Fruit fly (Drosophila melanogaster) whole organism, embryonic: ENCODE results near the gene Cul6.

Source experiments
- Abd-B ChIP-seq: fragments of 200-800 bp; sonication (Bioruptor generic); optimal IDR thresholded peaks from 2 replicates; lab custom pipeline; 2018; ENCODE audit warnings: missing biosample characterization, mild to moderate bottlenecking, missing genetic modification characterization, moderate library complexity
- Bgb ChIP-seq: fragments of 200-800 bp; sonication (Bioruptor generic); IDR thresholded peaks from 2 replicates; pipeline ENCODE4 v1.3.6; 2022; ENCODE audit warnings: missing biosample characterization, missing genetic modification characterization; ENCODE audit not compliant: partially characterized antibody
- CG10366 ChIP-seq: fragments of 200-800 bp; sonication (Bioruptor generic); IDR thresholded peaks from 2 replicates; pipeline ENCODE4 v1.3.6; 2022; ENCODE audit warnings: missing biosample characterization, missing genetic modification characterization
- CG11398 ChIP-seq: fragments of 200-800 bp; sonication (Bioruptor generic); optimal IDR thresholded peaks from 2 replicates; lab custom pipeline; 2016; ENCODE audit warnings: missing biosample characterization, missing genetic modification characterization
- CG11695 ChIP-seq: fragments of 200-800 bp; sonication (Bioruptor generic); IDR thresholded peaks from 3 replicates; pipeline ENCODE4 v1.3.6; 2022; ENCODE audit warnings: missing biosample characterization, missing genetic modification characterization
- CG12104 ChIP-seq: fragments of 200-800 bp; sonication (Bioruptor generic); optimal IDR thresholded peaks from 3 replicates; lab custom pipeline; 2016; ENCODE audit warnings: missing biosample characterization, missing genetic modification characterization
- CG13894 ChIP-seq: fragments of 200-800 bp; sonication (Bioruptor generic); optimal IDR thresholded peaks from 3 replicates; lab custom pipeline; 2018; ENCODE audit warnings: missing biosample characterization, mild to moderate bottlenecking, missing genetic modification characterization, moderate library complexity
- CG15073 ChIP-seq: fragments of 200-800 bp; sonication (Bioruptor generic); optimal IDR thresholded peaks from 2 replicates; lab custom pipeline; 2016; ENCODE audit warnings: missing biosample characterization, missing genetic modification characterization
- CG15514 ChIP-seq: fragments of 200-800 bp; sonication (Bioruptor generic); optimal IDR thresholded peaks from 3 replicates; lab custom pipeline; 2017; ENCODE audit warnings: missing biosample characterization, missing genetic modification characterization, mild to moderate bottlenecking, moderate library complexity, missing genetic modification reagents
- CG1602 ChIP-seq: fragments of 200-800 bp; sonication (Bioruptor generic); optimal IDR thresholded peaks from 3 replicates; lab custom pipeline; 2016; ENCODE audit warnings: missing biosample characterization, missing genetic modification characterization
- CG1647 ChIP-seq: fragments of 200-800 bp; sonication (Bioruptor generic); optimal IDR thresholded peaks from 3 replicates; lab custom pipeline; 2016; ENCODE audit warnings: missing biosample characterization, missing genetic modification characterization
- CG16779 ChIP-seq: fragments of 200-800 bp; sonication (Bioruptor generic); IDR thresholded peaks from 2 replicates; pipeline ENCODE4 v1.3.6; 2022; ENCODE audit warnings: missing biosample characterization, missing genetic modification characterization
- CG16813 ChIP-seq: fragments of 200-800 bp; sonication (Bioruptor generic); IDR thresholded peaks from 3 replicates; pipeline ENCODE4 v1.3.6; 2022; ENCODE audit warnings: missing biosample characterization, missing genetic modification characterization; ENCODE audit not compliant: partially characterized antibody
- CG17829 ChIP-seq: fragments of 200-800 bp; optimal IDR thresholded peaks from 2 replicates; lab custom pipeline; 2019; ENCODE audit warnings: missing biosample characterization, mild to moderate bottlenecking, missing genetic modification characterization, moderate library complexity
- CG2120 ChIP-seq: fragments of 200-800 bp; sonication (Bioruptor generic); optimal IDR thresholded peaks from 3 replicates; lab custom pipeline; 2016; ENCODE audit warnings: missing biosample characterization, missing genetic modification characterization
- CG2712 ChIP-seq: fragments of 200-800 bp; optimal IDR thresholded peaks from 3 replicates; lab custom pipeline; 2019; ENCODE audit warnings: missing biosample characterization, mild to moderate bottlenecking, missing genetic modification characterization, moderate library complexity
- CG3065 ChIP-seq: fragments of 200-800 bp; sonication (Bioruptor generic); optimal IDR thresholded peaks from 2 replicates; lab custom pipeline; 2016; ENCODE audit warnings: missing biosample characterization, missing genetic modification characterization
- CG3163 ChIP-seq: fragments of 200-800 bp; sonication (Bioruptor generic); optimal IDR thresholded peaks from 3 replicates; lab custom pipeline; 2016; ENCODE audit warnings: missing biosample characterization, missing genetic modification characterization
- CG3407 ChIP-seq: fragments of 200-800 bp; sonication (Bioruptor generic); optimal IDR thresholded peaks from 2 replicates; lab custom pipeline; 2018; ENCODE audit warnings: missing biosample characterization, mild to moderate bottlenecking, missing genetic modification characterization
- CG3726 ChIP-seq: fragments of 200-800 bp; sonication (Bioruptor generic); IDR thresholded peaks from 3 replicates; pipeline ENCODE4, ENCODE4 v1.3.6; 2022; ENCODE audit warnings: missing biosample characterization, missing genetic modification characterization
- CG3838 ChIP-seq: fragments of 200-800 bp; sonication (Bioruptor generic); optimal IDR thresholded peaks from 3 replicates; lab custom pipeline; 2016; ENCODE audit warnings: missing biosample characterization, missing genetic modification characterization
- Drgx ChIP-seq: fragments of 200-800 bp; sonication (Bioruptor generic); IDR thresholded peaks from 2 replicates; pipeline ENCODE4 v1.3.6; 2022; ENCODE audit warnings: missing biosample characterization, missing genetic modification characterization
- E2f1 ChIP-seq: fragments of 200-800 bp; sonication (Bioruptor generic); IDR thresholded peaks from 2 replicates; pipeline ENCODE4 v1.3.6; 2022; ENCODE audit warnings: missing biosample characterization, missing genetic modification characterization
- Eip74EF ChIP-seq, 2 experiments: fragments of 200-800 bp in 1 of 2; fragments of >200 bp in 1 of 2; sonication (Bioruptor generic) in 1 of 2; optimal IDR thresholded peaks; 2 replicates each; lab custom pipeline; 2017 to 2019; ENCODE audit warnings: missing biosample characterization in 2 of 2, missing genetic modification characterization in 2 of 2, mild to moderate bottlenecking in 1 of 2, moderate library complexity in 1 of 2
- MTF-1 ChIP-seq: fragments of 200-800 bp; sonication (Bioruptor generic); optimal IDR thresholded peaks from 2 replicates; lab custom pipeline; 2018; ENCODE audit warnings: missing biosample characterization, mild to moderate bottlenecking, missing genetic modification characterization, borderline replicate concordance
- Mad ChIP-seq: fragments of 200-800 bp; sonication (Bioruptor generic); optimal IDR thresholded peaks from 2 replicates; lab custom pipeline; 2016; ENCODE audit warnings: missing biosample characterization, missing genetic modification characterization
- Max ChIP-seq: fragments of 200-800 bp; sonication (Bioruptor generic); optimal IDR thresholded peaks from 2 replicates; lab custom pipeline; 2016; ENCODE audit warnings: missing biosample characterization, mild to moderate bottlenecking, missing genetic modification characterization
- NC2α ChIP-seq: fragments of 200-800 bp; sonication (Bioruptor generic); optimal IDR thresholded peaks from 2 replicates; lab custom pipeline; 2016; ENCODE audit warnings: missing biosample characterization, missing genetic modification characterization
- Opbp ChIP-seq: fragments of 200-800 bp; sonication (Bioruptor generic); IDR thresholded peaks from 3 replicates; pipeline ENCODE4 v1.3.6; 2022; ENCODE audit warnings: missing biosample characterization, missing genetic modification characterization; ENCODE audit not compliant: partially characterized antibody
- Sin3A ChIP-seq: fragments of >200 bp; optimal IDR thresholded peaks from 2 replicates; lab custom pipeline; 2018
- abd-A ChIP-seq: fragments of 200-800 bp; sonication (Bioruptor generic); optimal IDR thresholded peaks from 3 replicates; lab custom pipeline; 2019; ENCODE audit warnings: missing biosample characterization, mild to moderate bottlenecking, missing genetic modification characterization, moderate library complexity
- al ChIP-seq: fragments of 200-800 bp; sonication (Bioruptor generic); IDR thresholded peaks from 2 replicates; pipeline ENCODE4 v1.3.6; 2022; ENCODE audit warnings: missing biosample characterization, missing genetic modification characterization
- ato ChIP-seq: fragments of 200-800 bp; sonication (Bioruptor generic); IDR thresholded peaks from 2 replicates; pipeline ENCODE4 v1.3.6; 2022; ENCODE audit warnings: missing biosample characterization, missing genetic modification characterization; ENCODE audit not compliant: partially characterized antibody
- bsh ChIP-seq, 2 experiments: fragments of 200-800 bp; sonication (Bioruptor generic); optimal IDR thresholded peaks; 2 replicates each; lab custom pipeline; 2017 to 2018; ENCODE audit warnings: mild to moderate bottlenecking in 2 of 2, missing biosample characterization in 2 of 2, missing genetic modification characterization in 2 of 2, moderate library complexity in 1 of 2
- corto ChIP-seq: fragments of 200-800 bp; sonication (Bioruptor generic); optimal IDR thresholded peaks from 2 replicates; lab custom pipeline; 2016; ENCODE audit warnings: missing biosample characterization, mild to moderate bottlenecking, missing genetic modification characterization, moderate library complexity
- dysf ChIP-seq: fragments of 200-800 bp; sonication (Bioruptor generic); IDR thresholded peaks from 3 replicates; pipeline ENCODE4 v1.3.6; 2022; ENCODE audit warnings: missing biosample characterization, missing genetic modification characterization
- ewg ChIP-seq: fragments of 200-800 bp; sonication (Bioruptor generic); optimal IDR thresholded peaks from 3 replicates; lab custom pipeline; 2017; ENCODE audit warnings: mild to moderate bottlenecking, missing biosample characterization, missing genetic modification reagents, missing genetic modification characterization
- gcm ChIP-seq: fragments of 200-800 bp; sonication (Bioruptor generic); optimal IDR thresholded peaks from 2 replicates; lab custom pipeline; 2019; ENCODE audit warnings: missing biosample characterization, mild to moderate bottlenecking, missing genetic modification characterization, moderate library complexity
- lola ChIP-seq, 3 experiments: fragments of >200 bp in 2 of 3; fragments of 200-800 bp in 1 of 3; sonication (Bioruptor generic) in 1 of 3; optimal IDR thresholded peaks; 2 replicates each; lab custom pipeline; 2017 to 2019; ENCODE audit warnings: missing biosample characterization in 3 of 3, missing genetic modification characterization in 3 of 3, mild to moderate bottlenecking in 1 of 3, moderate library complexity in 1 of 3
- pho ChIP-seq: fragments of 200-800 bp; sonication (Bioruptor generic); optimal IDR thresholded peaks from 2 replicates; lab custom pipeline; 2016; ENCODE audit warnings: missing biosample characterization, missing genetic modification characterization
- ranshi ChIP-seq: fragments of 200-800 bp; sonication (Bioruptor generic); IDR thresholded peaks from 2 replicates; pipeline ENCODE4 v1.3.6; 2022; ENCODE audit warnings: missing biosample characterization, missing genetic modification characterization
- sens-2 ChIP-seq: fragments of 200-800 bp; sonication (Bioruptor generic); IDR thresholded peaks from 2 replicates; pipeline ENCODE4 v1.3.6; 2022; ENCODE audit warnings: missing biosample characterization, missing genetic modification characterization
- shn ChIP-seq: fragments of 200-800 bp; sonication (Bioruptor generic); optimal IDR thresholded peaks from 3 replicates; lab custom pipeline; 2016; ENCODE audit warnings: missing biosample characterization, missing genetic modification characterization
- sqz ChIP-seq: fragments of 200-800 bp; sonication (Bioruptor generic); optimal IDR thresholded peaks from 3 replicates; lab custom pipeline; 2018; ENCODE audit warnings: missing biosample characterization, mild to moderate bottlenecking, missing genetic modification characterization
- tgo ChIP-seq: fragments of 200-800 bp; sonication (Bioruptor generic); IDR thresholded peaks from 3 replicates; pipeline ENCODE4 v1.3.6; 2022; ENCODE audit warnings: missing biosample characterization, missing genetic modification characterization
- tna ChIP-seq: fragments of 200-800 bp; sonication (Bioruptor generic); IDR thresholded peaks from 2 replicates; pipeline ENCODE4 v1.3.6; 2022; ENCODE audit warnings: missing biosample characterization, missing genetic modification characterization; ENCODE audit not compliant: partially characterized antibody
- unc-4 ChIP-seq: fragments of 200-800 bp; sonication (Bioruptor generic); IDR thresholded peaks from 2 replicates; pipeline ENCODE4 v1.3.6; 2022; ENCODE audit warnings: missing biosample characterization, missing genetic modification characterization; ENCODE audit not compliant: partially characterized antibody
- wdn ChIP-seq: fragments of 200-800 bp; sonication (Bioruptor generic); IDR thresholded peaks from 2 replicates; pipeline ENCODE4 v1.3.6; 2022; ENCODE audit warnings: missing biosample characterization, missing genetic modification characterization

Cul6 gene

dm6 chr3L:13041292-13042067, 30.0 kb upstream of the Cul6 start, which contains the start of gene RpS4 (continued):
- peak; percentile 75 for TF ChIP-seq CG10366 (GFP tag; lab: Robert Waterston, UW)
- peak; percentile 82 for TF ChIP-seq CG3726 (GFP tag; lab: Robert Waterston, UW)
- TF ChIP-seq Mad (GFP tag; lab: Kevin White, UChicago) = peak; percentile 82
- peak; percentile 92 for TF ChIP-seq CG3407 (GFP tag; lab: Kevin White, UChicago)
- peak; percentile 16; the same call in 1 of the 2 replicates for TF ChIP-seq tna (GFP tag; lab: Robert Waterston, UW)
- TF ChIP-seq dysf = peak; percentile 78
- TF ChIP-seq wdn (GFP tag; lab: Robert Waterston, UW) = peak; percentile 77
- peak; percentile 87 for TF ChIP-seq Max
- TF ChIP-seq E2f1 = peak; percentile 84
- TF ChIP-seq CG16813 (GFP tag; lab: Robert Waterston, UW) = peak; percentile 51
- TF ChIP-seq NC2α = peak; percentile 61
- peak; percentile 88 for TF ChIP-seq CG13894 (tag; lab: Kevin White, UChicago)
- peak; percentile 88 for TF ChIP-seq ewg (GFP tag; lab: Kevin White, UChicago)
- peak; percentile 89 for TF ChIP-seq CG12104 (GFP tag; lab: Kevin White, UChicago)
- TF ChIP-seq CG11695 (GFP tag; lab: Robert Waterston, UW) = peak; percentile 74
- TF ChIP-seq CG3163 = peak; percentile 62
- peak; percentile 98 for TF ChIP-seq MTF-1 (GFP tag; lab: Kevin White, UChicago)
- TF ChIP-seq CG2712 (tag; lab: Kevin White, UChicago) = peak; percentile 78
- peak in 1 of 2 experiments; percentile 74 for TF ChIP-seq Eip74EF (GFP tag; optimal IDR thresholded peaks at IDR 0.05; lab: Kevin White, UChicago)
- peak; percentile 78 for TF ChIP-seq tgo (GFP tag; lab: Robert Waterston, UW)
- TF ChIP-seq CG2120 (GFP tag; lab: Kevin White, UChicago) = peak; percentile 71
- TF ChIP-seq bsh (GFP tag; optimal IDR thresholded peaks at IDR 0.05; lab: Kevin White, UChicago) = peak; percentile 83 to 87
- peak; percentile 49 for TF ChIP-seq Drgx (GFP tag; lab: Robert Waterston, UW)
- TF ChIP-seq Bgb (GFP tag; lab: Robert Waterston, UW) = peak; percentile 57; the same call in 1 of the 2 replicates
- TF ChIP-seq ranshi (GFP tag; lab: Robert Waterston, UW) = peak; percentile 80
- TF ChIP-seq CG15073 (GFP tag; lab: Kevin White, UChicago) = no peak
- peak; percentile 92 for TF ChIP-seq CG15514 (GFP tag; lab: Kevin White, UChicago)
- peak; percentile 35; the same call in 1 of the 2 replicates for TF ChIP-seq ato (GFP tag; lab: Robert Waterston, UW)
- peak; percentile 92 for TF ChIP-seq sens-2 (GFP tag; lab: Robert Waterston, UW)
- peak; percentile 90 for TF ChIP-seq CG16779 (GFP tag; lab: Robert Waterston, UW)
- no peak for TF ChIP-seq corto (GFP tag; lab: Kevin White, UChicago)
- TF ChIP-seq CG17829 (tag; lab: Kevin White, UChicago) = peak; percentile 72
- TF ChIP-seq pho (GFP tag; lab: Kevin White, UChicago) = peak; percentile 83
- peak; percentile 29; the same call in 2 of the 3 replicates for TF ChIP-seq Opbp (GFP tag; lab: Robert Waterston, UW)
- peak; percentile 91 for TF ChIP-seq gcm (GFP tag; lab: Kevin White, UChicago)
- TF ChIP-seq CG3838 = peak; percentile 30
- TF ChIP-seq CG3065 (GFP tag; lab: Kevin White, UChicago) = peak; percentile 49
- peak; percentile 67 for TF ChIP-seq al (GFP tag; lab: Robert Waterston, UW)
- TF ChIP-seq shn = peak; percentile 73
- peak; percentile 74 for TF ChIP-seq CG1647 (GFP tag; lab: Kevin White, UChicago)
- peak; percentile 86 for TF ChIP-seq Abd-B
- TF ChIP-seq abd-A (tag; lab: Kevin White, UChicago) = peak; percentile 11
- no peak for TF ChIP-seq Sin3A (lab: Kevin White, UChicago)
- peak; percentile 93 for TF ChIP-seq sqz (GFP tag; lab: Kevin White, UChicago)
- TF ChIP-seq CG1602 = peak; percentile 59
- TF ChIP-seq lola (GFP tag; optimal IDR thresholded peaks at IDR 0.05; lab: Kevin White, UChicago) = peak in 1 of 3 experiments; percentile 40
- peak; percentile 82 for TF ChIP-seq CG11398 (GFP tag; lab: Kevin White, UChicago)
- no peak for TF ChIP-seq unc-4 (GFP tag; lab: Robert Waterston, UW)
